Worm (Caenorhabditis elegans) whole organism, late embryonic: Measurements from ENCODE around the gene sru-44.

Experiments
- C08G9.2 ChIP-seq: sonication (generic microtip); optimal IDR thresholded peaks from 2 replicates; lab custom pipeline; 2016; ENCODE audit warnings: mild to moderate bottlenecking, missing genetic modification characterization, moderate library complexity, missing compliant biosample characterization
- C38D4.7 ChIP-seq: fragments of 200-800 bp; sonication (Bioruptor generic); optimal IDR thresholded peaks from 2 replicates; lab custom pipeline; 2018; ENCODE audit warnings: mild to moderate bottlenecking, missing genetic modification characterization, moderate library complexity, missing compliant biosample characterization
- K02D7.2 ChIP-seq: sonication (generic microtip); optimal IDR thresholded peaks from 2 replicates; lab custom pipeline; 2017; ENCODE audit warnings: mild to moderate bottlenecking, missing genetic modification characterization, missing compliant biosample characterization
- Y22D7AL.16 ChIP-seq: sonication (generic microtip); optimal IDR thresholded peaks from 2 replicates; lab custom pipeline; 2016; ENCODE audit warnings: missing genetic modification characterization, missing compliant biosample characterization
- ahr-1 ChIP-seq: sonication (generic microtip); optimal IDR thresholded peaks from 2 replicates; lab custom pipeline; 2016; ENCODE audit warnings: missing genetic modification characterization, missing compliant biosample characterization
- ceh-19 ChIP-seq: fragments of 200-800 bp; sonication (Bioruptor generic); optimal IDR thresholded peaks from 2 replicates; lab custom pipeline; 2018; ENCODE audit warnings: mild to moderate bottlenecking, missing genetic modification characterization, missing compliant biosample characterization
- ceh-22 ChIP-seq: sonication (generic microtip); optimal IDR thresholded peaks from 2 replicates; lab custom pipeline; 2017; ENCODE audit warnings: missing biosample characterization, missing genetic modification characterization
- ceh-24 ChIP-seq: sonication (generic microtip); optimal IDR thresholded peaks from 2 replicates; lab custom pipeline; 2016; ENCODE audit warnings: mild to moderate bottlenecking, missing genetic modification characterization, missing compliant biosample characterization
- ceh-34 ChIP-seq: sonication (generic microtip); optimal IDR thresholded peaks from 2 replicates; lab custom pipeline; 2016; ENCODE audit warnings: mild to moderate bottlenecking, missing genetic modification characterization, missing compliant biosample characterization
- ceh-45 ChIP-seq: fragments of 200-800 bp; sonication (Bioruptor generic); IDR thresholded peaks from 2 replicates; pipeline ENCODE4 v1.3.6; 2022; ENCODE audit warnings: missing genetic modification reagents, missing genetic modification characterization, missing compliant biosample characterization
- ceh-9 ChIP-seq: sonication (generic microtip); optimal IDR thresholded peaks from 2 replicates; lab custom pipeline; 2016; ENCODE audit warnings: mild to moderate bottlenecking, missing genetic modification characterization, inconsistent platforms, missing compliant biosample characterization
- che-1 ChIP-seq: sonication (generic microtip); optimal IDR thresholded peaks from 2 replicates; lab custom pipeline; 2016; ENCODE audit warnings: mild to moderate bottlenecking, missing genetic modification characterization, missing compliant biosample characterization
- dmd-4 ChIP-seq: sonication (generic microtip); optimal IDR thresholded peaks from 2 replicates; lab custom pipeline; 2016; ENCODE audit warnings: borderline replicate concordance, missing genetic modification characterization, missing compliant biosample characterization
- elt-2 ChIP-seq: sonication (generic microtip); optimal IDR thresholded peaks from 2 replicates; lab custom pipeline; 2016; ENCODE audit warnings: missing genetic modification reagents, missing genetic modification characterization, missing compliant biosample characterization
- elt-4 ChIP-seq: sonication (generic microtip); optimal IDR thresholded peaks from 2 replicates; lab custom pipeline; 2016; ENCODE audit warnings: missing genetic modification characterization, missing compliant biosample characterization
- fax-1 ChIP-seq: sonication (generic microtip); optimal IDR thresholded peaks from 2 replicates; lab custom pipeline; 2016; ENCODE audit warnings: missing genotype, missing genetic modification characterization, missing compliant biosample characterization
- fkh-6 ChIP-seq: sonication (generic microtip); optimal IDR thresholded peaks from 2 replicates; lab custom pipeline; 2016; ENCODE audit warnings: missing genetic modification characterization, missing compliant biosample characterization
- gmeb-2 ChIP-seq: sonication (generic microtip); optimal IDR thresholded peaks from 2 replicates; lab custom pipeline; 2016; ENCODE audit warnings: missing genetic modification characterization, inconsistent platforms, missing compliant biosample characterization
- hlh-6 ChIP-seq: sonication (generic microtip); optimal IDR thresholded peaks from 2 replicates; lab custom pipeline; 2016; ENCODE audit warnings: missing genotype, missing genetic modification characterization, missing compliant biosample characterization
- hlh-8 ChIP-seq: sonication (generic microtip); optimal IDR thresholded peaks from 2 replicates; lab custom pipeline; 2016; ENCODE audit warnings: missing genotype, missing genetic modification characterization, missing compliant biosample characterization
- lin-11 ChIP-seq: fragments of 200-800 bp; sonication (Bioruptor generic); optimal IDR thresholded peaks from 2 replicates; lab custom pipeline; 2018; ENCODE audit warnings: mild to moderate bottlenecking, missing genetic modification characterization, missing compliant biosample characterization
- mec-3 ChIP-seq: sonication (generic microtip); optimal IDR thresholded peaks from 2 replicates; lab custom pipeline; 2016; ENCODE audit warnings: borderline replicate concordance, missing genetic modification characterization, missing compliant biosample characterization
- npax-4 ChIP-seq: sonication (generic microtip); optimal IDR thresholded peaks from 2 replicates; lab custom pipeline; 2016; ENCODE audit warnings: missing genetic modification characterization, missing compliant biosample characterization
- pag-3 ChIP-seq: sonication (generic microtip); optimal IDR thresholded peaks from 2 replicates; lab custom pipeline; 2016; ENCODE audit warnings: missing compliant biosample characterization, missing genetic modification characterization, borderline replicate concordance
- pat-9 ChIP-seq: fragments of 200-800 bp; sonication (Bioruptor generic); optimal IDR thresholded peaks from 2 replicates; lab custom pipeline; 2018; ENCODE audit warnings: mild to moderate bottlenecking, missing genetic modification characterization, moderate library complexity, missing compliant biosample characterization
- pax-1 ChIP-seq: fragments of 150-350 bp; optimal IDR thresholded peaks from 2 replicates; lab custom pipeline; 2014; ENCODE audit warnings: missing biosample characterization, missing genetic modification characterization
- pha-2 ChIP-seq: sonication (generic microtip); optimal IDR thresholded peaks from 2 replicates; lab custom pipeline; 2017; ENCODE audit warnings: mild to moderate bottlenecking, missing genetic modification characterization, missing compliant biosample characterization
- ref-2 ChIP-seq: sonication (generic microtip); optimal IDR thresholded peaks from 2 replicates; lab custom pipeline; 2016; ENCODE audit warnings: missing genetic modification characterization, missing compliant biosample characterization
- sox-2 ChIP-seq: fragments of 200-800 bp; sonication (Bioruptor generic); IDR thresholded peaks from 2 replicates; pipeline ENCODE4 v1.3.6; 2022; ENCODE audit warnings: missing genetic modification reagents, missing genetic modification characterization, missing compliant biosample characterization
- tbx-2 ChIP-seq: sonication (generic microtip); optimal IDR thresholded peaks from 2 replicates; lab custom pipeline; 2016; ENCODE audit warnings: missing genetic modification characterization, missing compliant biosample characterization
- unc-55 ChIP-seq: sonication (generic microtip); optimal IDR thresholded peaks from 2 replicates; lab custom pipeline; 2017; ENCODE audit warnings: missing biosample characterization, missing genetic modification reagents, missing genetic modification characterization
- zip-5 ChIP-seq: sonication (generic microtip); optimal IDR thresholded peaks from 2 replicates; lab custom pipeline; 2016; ENCODE audit warnings: missing genetic modification characterization, missing compliant biosample characterization

sru-44 gene

ce11 chrV:16483681-16484080, 15.9 kb upstream of the sru-44 start, which contains the start of gene srh-139:
Gene srh-139 (plus strand): TSS chrV:16483981.
- TF ChIP-seq hlh-6 (tag; lab: Kevin White, UChicago) (no peak), K02D7.2 (tag; lab: Kevin White, UChicago) (no peak), fax-1 (tag; lab: Kevin White, UChicago) (no peak), pag-3 (tag; lab: Kevin White, UChicago) (no peak)

DNA sequence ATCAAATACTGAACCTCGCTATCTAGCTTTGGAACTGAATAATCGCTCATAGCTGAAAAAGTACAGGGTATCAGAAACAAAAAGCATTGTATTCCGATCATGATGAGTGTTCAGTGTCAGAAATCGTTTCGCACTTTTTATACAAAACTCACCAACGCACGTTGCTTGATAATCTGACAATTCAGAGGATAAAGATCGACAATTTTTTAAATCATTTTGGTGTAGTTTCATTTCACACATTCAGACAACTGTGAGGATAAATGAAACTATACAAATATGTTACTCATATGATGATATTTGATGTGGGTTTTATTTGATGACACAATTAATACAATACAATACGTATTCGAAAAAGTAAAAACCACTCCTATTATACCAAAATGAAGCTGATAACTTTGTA, 15.3 kb upstream of the sru-44 start, which contains the start of gene F57E7.2:
F57E7.2 (minus strand) TSS at position 101 of the 400 bp plus-strand sequence.
- TF ChIP-seq mec-3 (no peak), dmd-4 (tag; lab: Kevin White, UChicago) (no peak), unc-55 (no peak), che-1 (tag; lab: Kevin White, UChicago) (no peak), elt-4 (tag; lab: Kevin White, UChicago) (no peak), ceh-45 (GFP tag; lab: Robert Waterston, UW) (no peak), C38D4.7 (GFP tag; lab: Kevin White, UChicago) (no peak), pha-2 (tag; lab: Kevin White, UChicago) (no peak), sox-2 (GFP tag; lab: Robert Waterston, UW) (no peak), pat-9 (tag; lab: Kevin White, UChicago) (no peak), hlh-8 (tag; lab: Kevin White, UChicago) (no peak), npax-4 (tag; lab: Kevin White, UChicago) (no peak), ceh-9 (tag; lab: Kevin White, UChicago) (no peak), fkh-6 (tag; lab: Kevin White, UChicago) (no peak)

DNA sequence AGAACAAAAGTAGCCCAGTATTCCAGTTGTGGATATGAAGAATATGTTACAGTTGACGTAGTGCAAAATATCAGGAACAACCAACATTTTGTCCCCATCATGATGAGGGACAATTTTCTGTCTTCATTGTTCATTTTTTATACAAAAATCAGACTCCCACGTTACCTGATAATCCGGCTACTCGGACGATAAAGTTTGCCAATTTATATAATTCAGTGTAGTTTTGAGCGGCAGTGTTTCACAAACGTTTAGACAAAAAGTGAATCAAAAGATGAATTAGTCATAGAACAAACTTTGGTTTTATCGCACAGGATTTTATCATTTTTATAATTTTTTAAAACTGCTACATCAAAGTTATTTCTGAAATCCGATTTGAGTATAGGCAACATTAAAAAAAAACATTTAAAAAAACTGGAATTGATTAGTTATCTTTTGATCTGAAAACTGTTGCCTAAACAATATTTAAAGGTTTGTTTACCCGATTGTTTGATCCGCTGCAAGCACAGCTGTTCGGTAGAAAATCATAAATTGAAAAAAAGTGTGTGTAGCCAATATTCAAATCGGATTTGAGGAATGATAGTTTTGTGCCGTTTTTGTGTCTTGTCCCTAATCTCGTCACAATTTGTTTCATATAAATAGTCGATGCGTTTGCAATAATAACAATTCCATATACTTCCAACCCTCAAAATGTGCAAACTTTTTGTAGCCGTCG, 13.3 kb upstream of the sru-44 start, which contains the start of the genes F57E7.4 and spig-6:
F57E7.4 (minus strand) TSS at position 101 of the 712 bp plus-strand sequence.
spig-6 (plus strand) TSS at position 662 of the 712 bp plus-strand sequence.
- no peak for TF ChIP-seq gmeb-2 (tag; lab: Kevin White, UChicago)
- TF ChIP-seq, all 69 proteins: peak for 0

ce11 chrV:16479275-16479674, 11.5 kb upstream of the sru-44 start, which contains the start of gene T08G3.11:
Gene T08G3.11 (minus strand): TSS chrV:16479375.
- TF ChIP-seq pag-3 (tag; lab: Kevin White, UChicago): no peak

DNA sequence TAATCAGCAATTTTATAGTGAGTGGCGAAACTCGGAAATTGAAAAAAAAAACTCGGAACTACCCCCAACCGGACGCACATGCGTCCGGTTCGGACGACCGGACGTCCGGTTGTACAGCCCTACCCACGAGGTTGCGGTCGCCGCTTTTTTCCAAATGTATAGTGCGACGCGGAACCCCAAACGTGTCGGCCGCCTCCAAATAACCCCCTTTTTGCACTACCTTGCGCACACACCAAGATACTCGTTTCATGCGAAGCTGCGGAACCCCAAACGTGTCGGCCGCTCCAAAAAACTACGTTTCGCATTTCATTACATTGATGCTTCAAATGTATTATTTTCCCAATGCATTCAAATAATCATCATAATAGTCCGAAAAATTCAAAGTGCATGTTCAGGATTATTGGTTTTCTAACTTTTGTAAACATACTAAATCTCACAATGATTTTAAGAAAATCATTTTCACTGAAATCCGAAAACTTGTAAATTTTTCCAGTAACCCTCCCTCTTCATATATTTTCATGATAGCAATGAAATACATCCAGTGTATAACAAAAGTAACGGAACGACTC, 4.3 kb upstream of the sru-44 start, which contains the start of gene srw-35:
srw-35 (plus strand) TSS at position 519 of the 569 bp plus-strand sequence.
- TF ChIP-seq pha-2 (tag; lab: Kevin White, UChicago) (no peak), ceh-34 (tag; lab: Kevin White, UChicago) (no peak), ceh-24 (no peak), elt-2 (tag; lab: Kevin White, UChicago) (no peak), tbx-2 (tag; lab: Kevin White, UChicago) (no peak), C08G9.2 (tag; lab: Kevin White, UChicago) (no peak), ceh-22 (tag; lab: Kevin White, UChicago) (no peak), K02D7.2 (tag; lab: Kevin White, UChicago) (no peak), pax-1 (tag; lab: Kevin White, UChicago) (no peak), ceh-19 (GFP tag; lab: Kevin White, UChicago) (no peak), lin-11 (no peak), gmeb-2 (tag; lab: Kevin White, UChicago) (no peak), fax-1 (tag; lab: Kevin White, UChicago) (no peak), dmd-4 (tag; lab: Kevin White, UChicago) (no peak)

ce11 chrV:16470916-16471315, 3.2 kb upstream of the sru-44 start, which contains the start of gene srh-138:
Gene srh-138 (minus strand): TSS chrV:16471016.
- TF ChIP-seq ahr-1 (tag; lab: Kevin White, UChicago): no peak
- TF ChIP-seq zip-5 (tag; lab: Kevin White, UChicago): no peak
- TF ChIP-seq elt-2 (tag; lab: Kevin White, UChicago): no peak
- no peak for TF ChIP-seq ref-2
- TF ChIP-seq gmeb-2 (tag; lab: Kevin White, UChicago): no peak
- no peak for TF ChIP-seq Y22D7AL.16 (tag; lab: Kevin White, UChicago)
